Fruit fly (Drosophila melanogaster) whole organism, prepupa: ENCODE results near the gene Schip1.

Experiments
- CG11902 ChIP-seq: fragments of 200-800 bp; sonication (Bioruptor generic); optimal IDR thresholded peaks from 3 replicates; lab custom pipeline; 2016; ENCODE audit warnings: missing biosample characterization, missing genetic modification characterization
- CG16779 ChIP-seq: fragments of 200-800 bp; sonication (Bioruptor generic); optimal IDR thresholded peaks from 3 replicates; lab custom pipeline; 2017; ENCODE audit warnings: missing biosample characterization, mild to moderate bottlenecking, missing genetic modification characterization
- CG6276 ChIP-seq: fragments of 200-800 bp; sonication (Bioruptor generic); optimal IDR thresholded peaks from 2 replicates; lab custom pipeline; 2017; ENCODE audit warnings: missing biosample characterization, mild to moderate bottlenecking, missing genetic modification characterization
- CG6792 ChIP-seq: fragments of 200-800 bp; sonication (Bioruptor generic); optimal IDR thresholded peaks from 3 replicates; lab custom pipeline; 2016; ENCODE audit warnings: missing biosample characterization, missing genetic modification characterization
- Gug ChIP-seq: fragments of 200-800 bp; sonication (Bioruptor generic); IDR thresholded peaks from 2 replicates; pipeline ENCODE4 v1.3.6; 2022; ENCODE audit warnings: missing biosample characterization, missing genetic modification characterization
- Hr39 ChIP-seq: fragments of 200-800 bp; sonication (Bioruptor generic); optimal IDR thresholded peaks from 2 replicates; lab custom pipeline; 2016; ENCODE audit warnings: missing biosample characterization, missing genetic modification characterization
- Lpt ChIP-seq: fragments of 200-800 bp; sonication (Bioruptor generic); optimal IDR thresholded peaks from 3 replicates; lab custom pipeline; 2016; ENCODE audit warnings: missing biosample characterization, missing genetic modification characterization
- Smox ChIP-seq: fragments of 200-800 bp; sonication (Bioruptor generic); optimal IDR thresholded peaks from 3 replicates; lab custom pipeline; 2016; ENCODE audit warnings: missing biosample characterization, missing genetic modification characterization
- Sox102F ChIP-seq: fragments of 200-800 bp; sonication (Bioruptor generic); optimal IDR thresholded peaks from 2 replicates; lab custom pipeline; 2016; ENCODE audit warnings: missing biosample characterization, mild to moderate bottlenecking, missing genetic modification characterization
- fd59A ChIP-seq: fragments of 200-800 bp; sonication (Bioruptor generic); optimal IDR thresholded peaks from 2 replicates; lab custom pipeline; 2017; ENCODE audit warnings: missing biosample characterization, mild to moderate bottlenecking, missing genetic modification characterization, missing genetic modification reagents
- lz ChIP-seq: fragments of 200-800 bp; sonication (Bioruptor generic); optimal IDR thresholded peaks from 3 replicates; lab custom pipeline; 2016; ENCODE audit warnings: missing biosample characterization, missing genetic modification characterization
- pdm3 ChIP-seq: fragments of 200-800 bp; sonication (Bioruptor generic); optimal IDR thresholded peaks from 3 replicates; lab custom pipeline; 2016; ENCODE audit warnings: missing biosample characterization, missing genetic modification characterization
- vri ChIP-seq: fragments of 200-800 bp; sonication (Bioruptor generic); optimal IDR thresholded peaks from 3 replicates; lab custom pipeline; 2016; ENCODE audit warnings: missing biosample characterization, mild to moderate bottlenecking, missing genetic modification characterization

DNA sequence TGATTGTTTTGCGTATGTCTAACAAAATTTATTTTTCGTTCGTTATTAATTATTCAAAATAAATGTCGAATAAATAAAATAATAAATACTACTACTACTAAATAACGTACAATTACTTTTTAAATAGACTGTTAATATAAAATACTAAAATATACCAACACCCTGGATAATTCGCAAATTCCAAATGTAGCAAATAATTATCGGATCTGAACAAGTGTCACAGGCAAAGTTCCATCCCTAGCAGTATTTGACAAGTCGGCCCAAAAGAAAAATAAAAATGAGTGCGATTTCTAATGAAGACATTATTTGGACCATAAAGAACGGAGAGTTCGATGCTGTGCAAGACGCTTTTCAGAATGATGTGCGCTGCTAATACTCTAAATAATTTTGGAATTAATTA is 10.5 kb upstream of the Schip1 start, which contains the start of gene CG31715:
- TF ChIP-seq lz (GFP tag; lab: Kevin White, UChicago) = no peak
- no peak for TF ChIP-seq Lpt
- TF ChIP-seq CG6792 (GFP tag; lab: Kevin White, UChicago) = no peak
- no peak for TF ChIP-seq CG11902 (GFP tag; lab: Kevin White, UChicago)
- TF ChIP-seq pdm3 (GFP tag; lab: Kevin White, UChicago) = peak; percentile 23
- TF ChIP-seq CG6276 (GFP tag; lab: Kevin White, UChicago) = no peak
- no peak for TF ChIP-seq Smox (GFP tag; lab: Kevin White, UChicago)
- no peak for TF ChIP-seq Gug
- no peak for TF ChIP-seq CG16779 (tag; lab: Kevin White, UChicago)
- TF ChIP-seq fd59A (GFP tag; lab: Kevin White, UChicago) = no peak
- peak; percentile 50 for TF ChIP-seq Sox102F (GFP tag; lab: Kevin White, UChicago)
- TF ChIP-seq Hr39 (GFP tag; lab: Kevin White, UChicago) = no peak
- peak; percentile 35 for TF ChIP-seq vri
